Worm (Caenorhabditis elegans) whole organism, midembryonic: ENCODE results near the gene csp-1.

ENCODE experiments used
- T22C8.4 ChIP-seq: fragments of 200-800 bp; sonication (Bioruptor generic); IDR thresholded peaks from 2 replicates; pipeline ENCODE4 v1.3.6; 2022; ENCODE audit warnings: missing genetic modification characterization, missing compliant biosample characterization
- cog-1 ChIP-seq: sonication (generic microtip); optimal IDR thresholded peaks from 2 replicates; lab custom pipeline; 2016; ENCODE audit warnings: missing genetic modification characterization, missing compliant biosample characterization
- flt-1 ChIP-seq: fragments of 200-800 bp; sonication (Bioruptor generic); IDR thresholded peaks from 2 replicates; pipeline ENCODE4 v1.3.6; 2022; ENCODE audit warnings: missing genetic modification characterization, missing compliant biosample characterization
- klf-2 ChIP-seq: fragments of 200-800 bp; sonication (Bioruptor generic); conservative IDR thresholded peaks from 2 replicates; pipeline ENCODE4 v1.3.6; 2022; ENCODE audit warnings: missing genetic modification reagents, missing genetic modification characterization, missing compliant biosample characterization
- med-1 ChIP-seq: sonication (generic microtip); optimal IDR thresholded peaks from 2 replicates; lab custom pipeline; 2017; ENCODE audit warnings: missing genetic modification characterization, mild to moderate bottlenecking, missing compliant biosample characterization, antibody characterized with exemption, missing genetic modification reagents; ENCODE audit not compliant: insufficient read depth
- ref-1 ChIP-seq: fragments of 200-800 bp; sonication (Bioruptor generic); conservative IDR thresholded peaks from 2 replicates; pipeline ENCODE4 v1.3.6; 2022; ENCODE audit warnings: missing genetic modification reagents, missing genetic modification characterization, missing compliant biosample characterization
- tab-1 ChIP-seq: fragments of 200-800 bp; sonication (Bioruptor generic); IDR thresholded peaks from 2 replicates; pipeline ENCODE4 v1.3.6; 2022; ENCODE audit warnings: missing genetic modification characterization, missing compliant biosample characterization
- ztf-23 ChIP-seq: fragments of 200-800 bp; sonication (Bioruptor generic); IDR thresholded peaks from 2 replicates; pipeline ENCODE4 v1.3.6; 2022; ENCODE audit warnings: missing genetic modification reagents, missing genetic modification characterization, missing compliant biosample characterization
- ztf-29 ChIP-seq: fragments of 200-800 bp; sonication (Bioruptor generic); IDR thresholded peaks from 2 replicates; pipeline ENCODE4 v1.3.6; 2022; ENCODE audit warnings: missing genetic modification reagents, missing genetic modification characterization, missing compliant biosample characterization

csp-1 gene

ce11 chrII:13595279-13595678 lies 5.7 kb upstream of the csp-1 start:
- TF ChIP-seq med-1 = no peak
- no peak for TF ChIP-seq ztf-29 (GFP tag; lab: Robert Waterston, UW)
- no peak for TF ChIP-seq ref-1 (GFP tag; lab: Robert Waterston, UW)
- no peak for TF ChIP-seq klf-2 (GFP tag; lab: Robert Waterston, UW)

ce11 chrII:13596505-13596977 lies 4.5 kb upstream of the csp-1 start, which contains the start of the genes fbxc-23 and csc-1:
fbxc-23 (minus strand) TSS chrII:13596555.
csc-1 (plus strand) TSS chrII:13596955.
- TF ChIP-seq ztf-23 = no peak
- TF ChIP-seq cog-1 = no peak
- no peak for TF ChIP-seq ref-1 (GFP tag; lab: Robert Waterston, UW)
- TF ChIP-seq T22C8.4 (GFP tag; lab: Robert Waterston, UW) = no peak
- TF ChIP-seq flt-1 (GFP tag; lab: Robert Waterston, UW) = no peak
- no peak for TF ChIP-seq med-1
- TF ChIP-seq ztf-29 (GFP tag; lab: Robert Waterston, UW) = no peak
- TF ChIP-seq tab-1 (GFP tag; lab: Robert Waterston, UW) = no peak

ce11 chrII:13609655-13610054 lies 8.7 kb downstream of the csp-1 start, which contains the start of gene gst-20:
gst-20 (minus strand) TSS chrII:13609824.
- TF ChIP-seq med-1 = no peak
- TF ChIP-seq ref-1 (GFP tag; lab: Robert Waterston, UW) = no peak
- no peak for TF ChIP-seq cog-1
- no peak for TF ChIP-seq ztf-29 (GFP tag; lab: Robert Waterston, UW)
- no peak for TF ChIP-seq tab-1 (GFP tag; lab: Robert Waterston, UW)

- TF ChIP-seq cog-1 (no peak), flt-1 (GFP tag; lab: Robert Waterston, UW) (no peak)
Measured at ce11 chrII:13611186-13611585, 10.2 kb downstream of the csp-1 start, which contains the start of gene gst-24. gst-24 (minus strand) TSS chrII:13611366.

ce11 chrII:13613096-13613495 lies 12.1 kb downstream of the csp-1 start, which contains the start of gene gst-15:
gst-15 (minus strand) TSS chrII:13613196.
- no peak for TF ChIP-seq ztf-23
- no peak for TF ChIP-seq T22C8.4 (GFP tag; lab: Robert Waterston, UW)
- TF ChIP-seq ref-1 (GFP tag; lab: Robert Waterston, UW) = no peak
- no peak for TF ChIP-seq ztf-29 (GFP tag; lab: Robert Waterston, UW)
- TF ChIP-seq med-1 = no peak
- TF ChIP-seq klf-2 (GFP tag; lab: Robert Waterston, UW) = no peak
- TF ChIP-seq flt-1 (GFP tag; lab: Robert Waterston, UW) = no peak
- TF ChIP-seq tab-1 (GFP tag; lab: Robert Waterston, UW) = no peak
- TF ChIP-seq cog-1 = no peak

- TF ChIP-seq ztf-29 (GFP tag; lab: Robert Waterston, UW) = no peak
- no peak for TF ChIP-seq klf-2 (GFP tag; lab: Robert Waterston, UW)
- no peak for TF ChIP-seq ztf-23
- no peak for TF ChIP-seq ref-1 (GFP tag; lab: Robert Waterston, UW)
- TF ChIP-seq tab-1 (GFP tag; lab: Robert Waterston, UW) = no peak
- TF ChIP-seq flt-1 (GFP tag; lab: Robert Waterston, UW) = no peak
- TF ChIP-seq T22C8.4 (GFP tag; lab: Robert Waterston, UW) = no peak
- no peak for TF ChIP-seq cog-1
- TF ChIP-seq med-1 = no peak
Measured at ce11 chrII:13614516-13614915, 13.5 kb downstream of the csp-1 start.

ce11 chrII:13616000-13616399 lies 15.0 kb downstream of the csp-1 start, which contains the start of gene gst-14:
gst-14 (minus strand) TSS chrII:13616100.
- TF ChIP-seq tab-1 (GFP tag; lab: Robert Waterston, UW) (no peak), ref-1 (GFP tag; lab: Robert Waterston, UW) (no peak), ztf-23 (no peak), ztf-29 (GFP tag; lab: Robert Waterston, UW) (no peak), med-1 (no peak), klf-2 (GFP tag; lab: Robert Waterston, UW) (no peak), flt-1 (GFP tag; lab: Robert Waterston, UW) (no peak)

- no peak for TF ChIP-seq cog-1
- TF ChIP-seq ztf-23 = no peak
- no peak for TF ChIP-seq med-1
- TF ChIP-seq tab-1 (GFP tag; lab: Robert Waterston, UW) = no peak
- no peak for TF ChIP-seq flt-1 (GFP tag; lab: Robert Waterston, UW)
- no peak for TF ChIP-seq ztf-29 (GFP tag; lab: Robert Waterston, UW)
Measured at ce11 chrII:13617808-13618207, 16.8 kb downstream of the csp-1 start, which contains the start of gene gst-12. gst-12 (minus strand) TSS chrII:13618061.

ce11 chrII:13624330-13624729 lies 23.3 kb downstream of the csp-1 start, which contains the start of gene gst-16:
gst-16 (minus strand) TSS chrII:13624440.
- no peak for TF ChIP-seq ztf-29 (GFP tag; lab: Robert Waterston, UW)
- TF ChIP-seq flt-1 (GFP tag; lab: Robert Waterston, UW) = no peak
- TF ChIP-seq klf-2 (GFP tag; lab: Robert Waterston, UW) = no peak
- TF ChIP-seq ztf-23 = no peak
- TF ChIP-seq med-1 = no peak
- no peak for TF ChIP-seq T22C8.4 (GFP tag; lab: Robert Waterston, UW)
- no peak for TF ChIP-seq cog-1

- no peak for TF ChIP-seq ref-1 (GFP tag; lab: Robert Waterston, UW)
- no peak for TF ChIP-seq ztf-29 (GFP tag; lab: Robert Waterston, UW)
- no peak for TF ChIP-seq flt-1 (GFP tag; lab: Robert Waterston, UW)
- no peak for TF ChIP-seq T22C8.4 (GFP tag; lab: Robert Waterston, UW)
Measured at ce11 chrII:13627001-13627400, 26.0 kb downstream of the csp-1 start, which contains the start of gene gst-19. gst-19 (minus strand) TSS chrII:13627145.

- TF ChIP-seq flt-1 (GFP tag; lab: Robert Waterston, UW) (no peak), ztf-29 (GFP tag; lab: Robert Waterston, UW) (no peak), tab-1 (GFP tag; lab: Robert Waterston, UW) (no peak), ref-1 (GFP tag; lab: Robert Waterston, UW) (no peak), ztf-23 (no peak), klf-2 (GFP tag; lab: Robert Waterston, UW) (no peak), T22C8.4 (GFP tag; lab: Robert Waterston, UW) (no peak), med-1 (no peak), cog-1 (no peak)
Measured at ce11 chrII:13630690-13631089, 29.7 kb downstream of the csp-1 start, which contains the start of the genes gst-17 and gst-18. gst-17 (minus strand) TSS chrII:13630790. gst-18 (minus strand) TSS chrII:13630887.
